Fruit fly (Drosophila melanogaster) whole organism, embryonic: ENCODE data around the gene asl.

Experiments used
- Awh ChIP-seq: fragments of 200-800 bp; sonication (Bioruptor generic); IDR thresholded peaks from 2 replicates; pipeline ENCODE4, ENCODE4 v1.3.6; 2022; ENCODE audit warnings: missing biosample characterization, missing genetic modification characterization
- CG10959 ChIP-seq: fragments of 200-800 bp; sonication (Bioruptor generic); IDR thresholded peaks from 2 replicates; pipeline ENCODE4 v1.3.6; 2022; ENCODE audit warnings: missing biosample characterization, missing genetic modification characterization
- CG11093 ChIP-seq: fragments of 200-800 bp; sonication (Bioruptor generic); IDR thresholded peaks from 3 replicates; pipeline ENCODE4 v1.3.6; 2022; ENCODE audit warnings: missing biosample characterization, missing genetic modification characterization
- CG12942 ChIP-seq: fragments of 200-800 bp; sonication (Bioruptor generic); optimal IDR thresholded peaks from 3 replicates; lab custom pipeline; 2016; ENCODE audit warnings: missing biosample characterization, missing genetic modification characterization
- CG13624 ChIP-seq: fragments of 200-800 bp; sonication (Bioruptor generic); optimal IDR thresholded peaks from 2 replicates; lab custom pipeline; 2016; ENCODE audit warnings: missing biosample characterization, missing genetic modification characterization
- CG13894 ChIP-seq: fragments of 200-800 bp; sonication (Bioruptor generic); optimal IDR thresholded peaks from 3 replicates; lab custom pipeline; 2018; ENCODE audit warnings: missing biosample characterization, mild to moderate bottlenecking, missing genetic modification characterization, moderate library complexity
- CG1647 ChIP-seq: fragments of 200-800 bp; sonication (Bioruptor generic); optimal IDR thresholded peaks from 3 replicates; lab custom pipeline; 2016; ENCODE audit warnings: missing biosample characterization, missing genetic modification characterization
- CG17186 ChIP-seq: fragments of 200-800 bp; sonication (Bioruptor generic); optimal IDR thresholded peaks from 3 replicates; lab custom pipeline; 2017; ENCODE audit warnings: missing biosample characterization, missing genetic modification reagents, missing genetic modification characterization
- CG18476 ChIP-seq: fragments of 200-800 bp; sonication (Bioruptor generic); optimal IDR thresholded peaks from 2 replicates; lab custom pipeline; 2016; ENCODE audit warnings: missing biosample characterization, mild to moderate bottlenecking, missing genetic modification characterization
- CG2712 ChIP-seq: fragments of 200-800 bp; optimal IDR thresholded peaks from 3 replicates; lab custom pipeline; 2019; ENCODE audit warnings: missing biosample characterization, mild to moderate bottlenecking, missing genetic modification characterization, moderate library complexity
- CG2875 ChIP-seq: fragments of 200-800 bp; sonication (Bioruptor generic); optimal IDR thresholded peaks from 2 replicates; lab custom pipeline; 2017; ENCODE audit warnings: missing biosample characterization, mild to moderate bottlenecking, missing genetic modification characterization, missing genetic modification reagents
- CG2889 ChIP-seq: fragments of 200-800 bp; sonication (Bioruptor generic); IDR thresholded peaks from 3 replicates; pipeline ENCODE4 v1.3.6; 2022; ENCODE audit warnings: missing biosample characterization, missing genetic modification characterization
- CG31441 ChIP-seq: fragments of 200-800 bp; sonication (Bioruptor generic); IDR thresholded peaks from 2 replicates; pipeline ENCODE4 v1.3.6; 2022; ENCODE audit warnings: missing biosample characterization, missing genetic modification characterization
- CG4617 ChIP-seq: fragments of 200-800 bp; sonication (Bioruptor generic); optimal IDR thresholded peaks from 3 replicates; lab custom pipeline; 2016; ENCODE audit warnings: missing biosample characterization, missing genetic modification characterization, borderline replicate concordance
- CG4854 ChIP-seq: fragments of 200-800 bp; sonication (Bioruptor generic); optimal IDR thresholded peaks from 2 replicates; lab custom pipeline; 2016; ENCODE audit warnings: missing biosample characterization, missing genetic modification characterization, inconsistent platforms
- CG8089 ChIP-seq: fragments of 200-800 bp; sonication (Bioruptor generic); optimal IDR thresholded peaks from 3 replicates; lab custom pipeline; 2016; ENCODE audit warnings: missing biosample characterization, missing genetic modification characterization
- CG8281 ChIP-seq: fragments of 200-800 bp; sonication (Bioruptor generic); optimal IDR thresholded peaks from 2 replicates; lab custom pipeline; 2018; ENCODE audit warnings: missing biosample characterization, mild to moderate bottlenecking, missing genetic modification characterization, moderate library complexity
- CG8478 ChIP-seq: fragments of >200 bp; optimal IDR thresholded peaks from 2 replicates; lab custom pipeline; 2018
- CG9727 ChIP-seq: fragments of 200-800 bp; sonication (Bioruptor generic); optimal IDR thresholded peaks from 3 replicates; lab custom pipeline; 2017; ENCODE audit warnings: missing biosample characterization, mild to moderate bottlenecking, missing genetic modification characterization
- CHES-1-like ChIP-seq: fragments of 200-800 bp; sonication (Bioruptor generic); optimal IDR thresholded peaks from 2 replicates; lab custom pipeline; 2016; ENCODE audit warnings: missing biosample characterization, missing genetic modification characterization
- Fer2 ChIP-seq: fragments of 200-800 bp; sonication (Bioruptor generic); optimal IDR thresholded peaks from 2 replicates; lab custom pipeline; 2018; ENCODE audit warnings: missing biosample characterization, mild to moderate bottlenecking, missing genetic modification characterization, moderate library complexity
- HLHmδ ChIP-seq: fragments of 200-800 bp; sonication (Bioruptor generic); optimal IDR thresholded peaks from 2 replicates; lab custom pipeline; 2018; ENCODE audit warnings: missing biosample characterization, mild to moderate bottlenecking, missing genetic modification characterization, moderate library complexity
- Hr51 ChIP-seq, 2 experiments: fragments of 200-800 bp; sonication (Bioruptor generic); optimal IDR thresholded peaks; 2 replicates in 1 of 2; 3 replicates in 1 of 2; lab custom pipeline; 2016 to 2018; ENCODE audit warnings: missing biosample characterization in 2 of 2, missing genetic modification characterization in 2 of 2, mild to moderate bottlenecking in 1 of 2, moderate library complexity in 1 of 2
- Jarid2 ChIP-seq: fragments of 200-800 bp; sonication (Bioruptor generic); optimal IDR thresholded peaks from 3 replicates; lab custom pipeline; 2017; ENCODE audit warnings: mild to moderate bottlenecking, missing biosample characterization, missing genetic modification reagents, missing genetic modification characterization
- Lim3 ChIP-seq: fragments of 200-800 bp; sonication (Bioruptor generic); IDR thresholded peaks from 2 replicates; pipeline ENCODE4 v1.3.6; 2022; ENCODE audit warnings: missing biosample characterization, missing genetic modification characterization
- MTF-1 ChIP-seq: fragments of 200-800 bp; sonication (Bioruptor generic); optimal IDR thresholded peaks from 2 replicates; lab custom pipeline; 2018; ENCODE audit warnings: missing biosample characterization, mild to moderate bottlenecking, missing genetic modification characterization, borderline replicate concordance
- NK7.1 ChIP-seq: fragments of 200-800 bp; sonication (Bioruptor generic); optimal IDR thresholded peaks from 3 replicates; lab custom pipeline; 2016; ENCODE audit warnings: missing biosample characterization, missing genetic modification characterization
- Neu2 ChIP-seq: fragments of 200-800 bp; sonication (Bioruptor generic); optimal IDR thresholded peaks from 3 replicates; lab custom pipeline; 2016; ENCODE audit warnings: missing biosample characterization, missing genetic modification characterization, borderline replicate concordance
- Opbp ChIP-seq: fragments of 200-800 bp; sonication (Bioruptor generic); IDR thresholded peaks from 3 replicates; pipeline ENCODE4 v1.3.6; 2022; ENCODE audit warnings: missing biosample characterization, missing genetic modification characterization; ENCODE audit not compliant: partially characterized antibody
- PHDP ChIP-seq: fragments of 200-800 bp; sonication (Bioruptor generic); optimal IDR thresholded peaks from 3 replicates; lab custom pipeline; 2018; ENCODE audit warnings: missing biosample characterization, mild to moderate bottlenecking, missing genetic modification characterization, moderate library complexity
- Rfx ChIP-seq: fragments of 200-800 bp; sonication (Bioruptor generic); IDR thresholded peaks from 2 replicates; pipeline ENCODE4 v1.3.6; 2022; ENCODE audit warnings: missing biosample characterization, missing genetic modification characterization
- Sin3A ChIP-seq: fragments of >200 bp; optimal IDR thresholded peaks from 2 replicates; lab custom pipeline; 2018
- Ssrp ChIP-seq: fragments of 200-800 bp; sonication (Bioruptor generic); optimal IDR thresholded peaks from 2 replicates; lab custom pipeline; 2018; ENCODE audit warnings: missing biosample characterization, mild to moderate bottlenecking, missing genetic modification characterization, moderate library complexity
- Vsx1 ChIP-seq: fragments of 200-800 bp; sonication (Bioruptor generic); optimal IDR thresholded peaks from 2 replicates; lab custom pipeline; 2017; ENCODE audit warnings: missing biosample characterization, mild to moderate bottlenecking, missing genetic modification characterization, missing genetic modification reagents
- amos ChIP-seq: fragments of 200-800 bp; sonication (Bioruptor generic); IDR thresholded peaks from 2 replicates; pipeline ENCODE4 v1.3.6; 2022; ENCODE audit warnings: missing biosample characterization, missing genetic modification characterization; ENCODE audit not compliant: partially characterized antibody
- aop ChIP-seq: fragments of 200-800 bp; sonication (Bioruptor generic); IDR thresholded peaks from 2 replicates; pipeline ENCODE4 v1.3.6; 2022; ENCODE audit warnings: missing biosample characterization, missing genetic modification characterization
- btn ChIP-seq: fragments of 200-800 bp; sonication (Bioruptor generic); optimal IDR thresholded peaks from 2 replicates; lab custom pipeline; 2016; ENCODE audit warnings: missing biosample characterization, missing genetic modification characterization
- dimm ChIP-seq: fragments of 200-800 bp; sonication (Bioruptor generic); IDR thresholded peaks from 2 replicates; pipeline ENCODE4 v1.3.6; 2022; ENCODE audit warnings: missing biosample characterization, missing genetic modification characterization
- ewg ChIP-seq: fragments of 200-800 bp; sonication (Bioruptor generic); optimal IDR thresholded peaks from 3 replicates; lab custom pipeline; 2017; ENCODE audit warnings: mild to moderate bottlenecking, missing biosample characterization, missing genetic modification reagents, missing genetic modification characterization
- gfzf ChIP-seq: fragments of 200-800 bp; sonication (Bioruptor generic); optimal IDR thresholded peaks from 2 replicates; lab custom pipeline; 2016; ENCODE audit warnings: missing biosample characterization, mild to moderate bottlenecking, missing genetic modification characterization, moderate library complexity
- grn ChIP-seq: fragments of 200-800 bp; sonication (Bioruptor generic); optimal IDR thresholded peaks from 3 replicates; lab custom pipeline; 2017; ENCODE audit warnings: missing biosample characterization, missing genetic modification characterization
- ham ChIP-seq: fragments of 200-800 bp; sonication (Bioruptor generic); IDR thresholded peaks from 2 replicates; pipeline ENCODE4 v1.3.6; 2022; ENCODE audit warnings: missing biosample characterization, missing genetic modification characterization
- ind ChIP-seq: fragments of 200-800 bp; sonication (Bioruptor generic); optimal IDR thresholded peaks from 3 replicates; lab custom pipeline; 2016; ENCODE audit warnings: missing biosample characterization, missing genetic modification characterization
- jigr1 ChIP-seq: fragments of 200-800 bp; sonication (Bioruptor generic); IDR thresholded peaks from 3 replicates; pipeline ENCODE4 v1.3.6; 2022; ENCODE audit warnings: missing biosample characterization, missing genetic modification characterization
- otp ChIP-seq: fragments of 200-800 bp; sonication (Bioruptor generic); IDR thresholded peaks from 3 replicates; pipeline ENCODE4, ENCODE4 v1.3.6; 2022; ENCODE audit warnings: missing biosample characterization, missing genetic modification characterization
- prd ChIP-seq, 3 experiments: fragments of >200 bp in 2 of 3; fragments of 200-800 bp in 1 of 3; sonication (Bioruptor generic) in 1 of 3; optimal IDR thresholded peaks in 2 of 3; IDR thresholded peaks in 1 of 3; 2 replicates in 2 of 3; 3 replicates in 1 of 3; pipeline versions ENCODE4 v1.3.6 to Lab custom; 2017 to 2022; ENCODE audit warnings: missing biosample characterization in 1 of 3, missing genetic modification characterization in 1 of 3
- schlank ChIP-seq: fragments of 200-800 bp; sonication (Bioruptor generic); optimal IDR thresholded peaks from 2 replicates; lab custom pipeline; 2018; ENCODE audit warnings: missing biosample characterization, mild to moderate bottlenecking, missing genetic modification characterization
- sens ChIP-seq: fragments of 200-800 bp; sonication (Bioruptor generic); peaks from one replicate; lab custom pipeline; 2016; ENCODE audit warnings: missing biosample characterization, missing genetic modification characterization
- ttk ChIP-seq: fragments of 200-800 bp; sonication (Bioruptor generic); IDR thresholded peaks from 2 replicates; pipeline ENCODE4 v2.1.2; 2022; ENCODE audit warnings: missing biosample characterization, missing genetic modification characterization
- wor ChIP-seq: fragments of 200-800 bp; sonication (Bioruptor generic); IDR thresholded peaks from 2 replicates; pipeline ENCODE4 v1.3.6; 2022; ENCODE audit warnings: missing biosample characterization, missing genetic modification characterization

The asl gene

DNA sequence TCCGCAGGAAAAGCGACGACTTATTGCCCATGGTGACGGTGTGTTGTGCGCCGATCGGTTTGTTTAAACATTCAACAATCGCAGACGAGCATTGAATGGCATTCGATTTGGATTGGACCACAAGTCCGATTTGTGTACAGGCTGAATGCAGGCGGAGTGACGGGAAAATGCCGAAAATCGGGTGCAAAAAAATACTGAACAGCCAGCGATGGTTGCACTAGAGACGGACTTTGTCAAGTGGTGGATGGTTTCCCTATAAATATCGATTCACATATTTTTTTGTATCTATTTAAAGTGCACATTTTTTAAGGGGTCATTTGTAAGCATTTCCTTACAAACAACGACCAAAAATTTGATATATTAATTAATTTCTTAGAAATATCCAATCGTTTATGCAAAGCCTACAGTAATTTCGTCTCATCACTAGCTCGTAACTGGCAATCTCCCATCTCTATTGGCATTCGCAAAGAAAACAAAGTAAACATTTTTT, 48.4 kb upstream of the asl start, which contains the start of the genes elm and MED27 (continued):
- TF ChIP-seq jigr1 (GFP tag; lab: Robert Waterston, UW), result peak; percentile 93
- peak; percentile 68 for TF ChIP-seq MTF-1 (GFP tag; lab: Kevin White, UChicago)
- peak; percentile 80 for TF ChIP-seq ham (GFP tag; lab: Robert Waterston, UW)
- peak; percentile 91 for TF ChIP-seq CG4617 (GFP tag; lab: Kevin White, UChicago)
- peak; percentile 86 for TF ChIP-seq otp (GFP tag; lab: Robert Waterston, UW)
- peak; percentile 92 for TF ChIP-seq CG12942 (GFP tag; lab: Kevin White, UChicago)
- TF ChIP-seq CG9727, result peak; percentile 94
- peak; percentile 92 for TF ChIP-seq CG18476 (GFP tag; lab: Kevin White, UChicago)
- peak; percentile 70 for TF ChIP-seq Jarid2 (GFP tag; lab: Kevin White, UChicago)
- peak; percentile 83 for TF ChIP-seq Opbp (GFP tag; lab: Robert Waterston, UW)
- TF ChIP-seq CG8478 (lab: Kevin White, UChicago), result no peak
- TF ChIP-seq Lim3, result peak; percentile 81
- TF ChIP-seq wor (GFP tag; lab: Robert Waterston, UW), result peak; percentile 89
- TF ChIP-seq CG11093, result peak; percentile 91
- TF ChIP-seq CG4854 (GFP tag; lab: Kevin White, UChicago), result peak; percentile 86
- peak; percentile 95 for TF ChIP-seq Sin3A
- peak; percentile 82 for TF ChIP-seq dimm
- TF ChIP-seq gfzf, result peak; percentile 89
- TF ChIP-seq Rfx (GFP tag; lab: Robert Waterston, UW), result peak; percentile 96
- TF ChIP-seq ttk (GFP tag; lab: Robert Waterston, UW), result peak; percentile 89
- peak; percentile 94 for TF ChIP-seq Ssrp (tag; lab: Kevin White, UChicago)
- peak; percentile 80 for TF ChIP-seq aop (GFP tag; lab: Robert Waterston, UW)
- no peak for TF ChIP-seq prd (optimal IDR thresholded peaks at IDR 0.05; lab: Kevin White, UChicago)
- TF ChIP-seq prd (GFP tag; IDR thresholded peaks at IDR 0.05; lab: Robert Waterston, UW), result peak; percentile 98
- peak; percentile 71 for TF ChIP-seq NK7.1 (GFP tag; lab: Kevin White, UChicago)
- peak; percentile 86 for TF ChIP-seq CG10959 (GFP tag; lab: Robert Waterston, UW)
- peak; percentile 90 for TF ChIP-seq CG31441 (GFP tag; lab: Robert Waterston, UW)
- TF ChIP-seq Fer2, result peak; percentile 90
- TF ChIP-seq Neu2 (GFP tag; lab: Kevin White, UChicago), result peak; percentile 47
- peak; percentile 94 for TF ChIP-seq CHES-1-like (GFP tag; lab: Kevin White, UChicago)
- peak; percentile 71 for TF ChIP-seq btn (GFP tag; lab: Kevin White, UChicago)
- peak; percentile 95 for TF ChIP-seq CG2712
- peak; percentile 69 for TF ChIP-seq CG8281 (tag; lab: Kevin White, UChicago)
- TF ChIP-seq Hr51 (GFP tag; optimal IDR thresholded peaks at IDR 0.05; lab: Kevin White, UChicago), result peak; percentile 88 to 92
- peak; percentile 81 for TF ChIP-seq CG2875 (GFP tag; lab: Kevin White, UChicago)
- TF ChIP-seq amos, result peak; percentile 91
- TF ChIP-seq CG13894 (tag; lab: Kevin White, UChicago), result peak; percentile 92
- peak; percentile 25 for TF ChIP-seq grn
- TF ChIP-seq CG13624, result peak; percentile 94
- TF ChIP-seq Awh, result peak; percentile 81
- TF ChIP-seq sens, result peak; percentile 99
- no peak for TF ChIP-seq Vsx1 (GFP tag; lab: Kevin White, UChicago)
- peak; percentile 82 for TF ChIP-seq CG17186 (GFP tag; lab: Kevin White, UChicago)
- peak; percentile 95 for TF ChIP-seq ind (GFP tag; lab: Kevin White, UChicago)
- peak; percentile 53 for TF ChIP-seq schlank
- peak; percentile 94 for TF ChIP-seq HLHmδ (GFP tag; lab: Kevin White, UChicago)
- TF ChIP-seq CG8089 (GFP tag; lab: Kevin White, UChicago), result peak; percentile 83
- TF ChIP-seq ewg (GFP tag; lab: Kevin White, UChicago), result peak; percentile 80
- TF ChIP-seq CG1647 (GFP tag; lab: Kevin White, UChicago), result peak; percentile 89
- TF ChIP-seq CG2889 (GFP tag; lab: Robert Waterston, UW), result peak; percentile 90
- peak; percentile 90 for TF ChIP-seq PHDP (tag; lab: Kevin White, UChicago)
